Worm (Caenorhabditis elegans) whole organism, L4 larva: ENCODE results near the gene Y73B3A.20.

ENCODE experiments used
- egl-27 ChIP-seq: sonication (generic microtip); optimal IDR thresholded peaks from 3 replicates; lab custom pipeline; 2017; ENCODE audit warnings: missing biosample characterization, missing genetic modification reagents, missing genetic modification characterization
- fkh-10 ChIP-seq: fragments of 150-350 bp; optimal IDR thresholded peaks from 2 replicates; lab custom pipeline; 2014; ENCODE audit warnings: missing biosample characterization, missing genetic modification reagents, missing genetic modification characterization
- lin-13 ChIP-seq: fragments of 150-350 bp; optimal IDR thresholded peaks from 2 replicates; lab custom pipeline; 2014; ENCODE audit warnings: missing biosample characterization, missing genetic modification reagents, missing genetic modification characterization
- lin-15B ChIP-seq: fragments of 150-350 bp; sonication (generic microtip); optimal IDR thresholded peaks from 3 replicates; lab custom pipeline; 2014; ENCODE audit warnings: missing biosample characterization, missing genetic modification characterization
- madf-9 ChIP-seq: fragments of 200-800 bp; sonication (Bioruptor generic); conservative IDR thresholded peaks from 2 replicates; pipeline ENCODE4 v1.3.6; 2022; ENCODE audit warnings: missing genetic modification reagents, missing genetic modification characterization, missing compliant biosample characterization
- nhr-237 ChIP-seq: sonication (generic microtip); optimal IDR thresholded peaks from 2 replicates; lab custom pipeline; 2017; ENCODE audit warnings: missing biosample characterization, missing genetic modification characterization
- nhr-28 ChIP-seq: fragments of 150-350 bp; optimal IDR thresholded peaks from 2 replicates; lab custom pipeline; 2014; ENCODE audit warnings: missing biosample characterization, missing genetic modification characterization
- nhr-41 ChIP-seq: fragments of 200-800 bp; sonication (Bioruptor generic); IDR thresholded peaks from 2 replicates; pipeline ENCODE4 v1.3.6; 2022; ENCODE audit warnings: missing genetic modification reagents, missing genetic modification characterization, missing compliant biosample characterization
- pha-4 ChIP-seq, 2 experiments: fragments of 150-350 bp in 1 of 2; fragments of 200-800 bp in 1 of 2; sonication (Bioruptor generic) in 1 of 2; IDR thresholded peaks in 1 of 2; optimal IDR thresholded peaks in 1 of 2; 2 replicates each; pipeline versions ENCODE4 v1.3.6 to Lab custom; 2014 to 2022; ENCODE audit warnings: missing genetic modification characterization in 2 of 2, missing genetic modification reagents in 2 of 2, missing biosample characterization in 1 of 2, missing compliant biosample characterization in 1 of 2

- no peak for TF ChIP-seq lin-15B (tag; lab: Kevin White, UChicago)
- no peak for TF ChIP-seq pha-4 (GFP tag; IDR thresholded peaks at IDR 0.05; lab: Robert Waterston, UW)
- no peak for TF ChIP-seq pha-4 (tag; optimal IDR thresholded peaks at IDR 0.05; lab: Kevin White, UChicago)
- no peak for TF ChIP-seq madf-9
- TF ChIP-seq egl-27 (tag; lab: Kevin White, UChicago): no peak
- TF ChIP-seq nhr-28 (tag; lab: Kevin White, UChicago): no peak
- no peak for TF ChIP-seq nhr-237
- TF ChIP-seq fkh-10 (GFP tag; lab: Kevin White, UChicago): no peak
- TF ChIP-seq nhr-41: no peak
- TF ChIP-seq lin-13 (GFP tag; lab: Kevin White, UChicago): no peak
Observed at ce11 chrX:84602-85001, 37.1 kb downstream of the Y73B3A.20 start.
